Worm (Caenorhabditis elegans) whole organism, L3 larva: ENCODE results near the gene rpoa-1.

ENCODE experiments used
- ZK546.5 ChIP-seq: sonication (generic microtip); optimal IDR thresholded peaks from 2 replicates; lab custom pipeline; 2017; ENCODE audit warnings: missing biosample characterization, missing genetic modification characterization
- ceh-28 ChIP-seq: fragments of 150-350 bp; optimal IDR thresholded peaks from 2 replicates; lab custom pipeline; 2014; ENCODE audit warnings: missing biosample characterization, missing genetic modification reagents, missing genetic modification characterization
- ceh-82 ChIP-seq: fragments of 150-350 bp; optimal IDR thresholded peaks from 2 replicates; lab custom pipeline; 2014; ENCODE audit warnings: missing biosample characterization, missing genetic modification characterization
- daf-12 ChIP-seq: fragments of 150-350 bp; optimal IDR thresholded peaks from 2 replicates; lab custom pipeline; 2014; ENCODE audit warnings: missing biosample characterization, missing genetic modification reagents, missing genetic modification characterization
- egl-27 ChIP-seq: sonication (generic microtip); optimal IDR thresholded peaks from 4 replicates; lab custom pipeline; 2017; ENCODE audit warnings: missing biosample characterization, missing genetic modification reagents, missing genetic modification characterization
- elt-2 ChIP-seq: sonication (generic microtip); optimal IDR thresholded peaks from 2 replicates; lab custom pipeline; 2016; ENCODE audit warnings: missing genetic modification reagents, mild to moderate bottlenecking, missing genetic modification characterization, missing compliant biosample characterization
- elt-3 ChIP-seq, 3 experiments: fragments of 150-350 bp in 1 of 3; sonication (generic microtip) in 2 of 3; optimal IDR thresholded peaks; 2 replicates in 2 of 3; 4 replicates in 1 of 3; lab custom pipeline; 2014 to 2017; ENCODE audit warnings: missing biosample characterization in 3 of 3, missing genetic modification characterization in 3 of 3
- eor-1 ChIP-seq, 2 experiments: fragments of 150-350 bp; optimal IDR thresholded peaks; 2 replicates each; lab custom pipeline; 2014 to 2018; ENCODE audit warnings: missing biosample characterization in 2 of 2, missing genetic modification characterization in 2 of 2
- fkh-2 ChIP-seq: fragments of 150-350 bp; optimal IDR thresholded peaks from 2 replicates; lab custom pipeline; 2014; ENCODE audit warnings: missing biosample characterization, missing genetic modification reagents, missing genetic modification characterization
- fos-1 ChIP-seq: fragments of 150-350 bp; optimal IDR thresholded peaks from 2 replicates; lab custom pipeline; 2014; ENCODE audit warnings: missing biosample characterization, missing genetic modification characterization
- hmg-11 ChIP-seq: sonication (generic microtip); optimal IDR thresholded peaks from 2 replicates; lab custom pipeline; 2016; ENCODE audit warnings: missing genetic modification characterization, missing compliant biosample characterization
- jun-1 ChIP-seq: fragments of 150-350 bp; optimal IDR thresholded peaks from 2 replicates; lab custom pipeline; 2014; ENCODE audit warnings: missing biosample characterization, missing genetic modification reagents, missing genetic modification characterization
- lin-39 ChIP-seq: fragments of 150-350 bp; optimal IDR thresholded peaks from 2 replicates; lab custom pipeline; 2018; ENCODE audit warnings: missing biosample characterization, missing genetic modification reagents, missing genetic modification characterization
- lsy-12 ChIP-seq: sonication (generic microtip); optimal IDR thresholded peaks from 2 replicates; lab custom pipeline; 2016; ENCODE audit warnings: mild to moderate bottlenecking, missing genetic modification characterization, missing compliant biosample characterization
- mdl-1 ChIP-seq: fragments of 150-350 bp; optimal IDR thresholded peaks from 2 replicates; lab custom pipeline; 2014; ENCODE audit warnings: missing biosample characterization, missing genetic modification characterization
- mml-1 ChIP-seq: fragments of 150-350 bp; sonication (generic microtip); optimal IDR thresholded peaks from 3 replicates; lab custom pipeline; 2014; ENCODE audit warnings: missing biosample characterization, missing genetic modification characterization
- nfya-1 ChIP-seq: sonication (generic microtip); optimal IDR thresholded peaks from 2 replicates; lab custom pipeline; 2017; ENCODE audit warnings: missing genetic modification characterization, mild to moderate bottlenecking, missing compliant biosample characterization, antibody characterized with exemption, moderate library complexity; ENCODE audit not compliant: insufficient read depth
- nhr-11 ChIP-seq: fragments of 150-350 bp; optimal IDR thresholded peaks from 2 replicates; lab custom pipeline; 2014; ENCODE audit warnings: missing biosample characterization, missing genetic modification characterization
- nhr-23 ChIP-seq: fragments of 150-350 bp; optimal IDR thresholded peaks from 2 replicates; lab custom pipeline; 2014; ENCODE audit warnings: missing biosample characterization, missing genetic modification reagents, missing genetic modification characterization
- nhr-25 ChIP-seq: sonication (generic microtip); optimal IDR thresholded peaks from 2 replicates; lab custom pipeline; 2017; ENCODE audit warnings: missing biosample characterization, missing genetic modification characterization
- nhr-28 ChIP-seq: fragments of 150-350 bp; optimal IDR thresholded peaks from 2 replicates; lab custom pipeline; 2014; ENCODE audit warnings: missing biosample characterization, missing genetic modification characterization
- nhr-43 ChIP-seq: sonication (generic microtip); optimal IDR thresholded peaks from 2 replicates; lab custom pipeline; 2016; ENCODE audit warnings: mild to moderate bottlenecking, missing genetic modification characterization, missing compliant biosample characterization; ENCODE audit not compliant: poor library complexity, severe bottlenecking
- nhr-67 ChIP-seq: fragments of 150-350 bp; optimal IDR thresholded peaks from 2 replicates; lab custom pipeline; 2014; ENCODE audit warnings: missing biosample characterization, missing genetic modification characterization
- nhr-76 ChIP-seq: fragments of 150-350 bp; sonication (generic microtip); optimal IDR thresholded peaks from 5 replicates; lab custom pipeline; 2014; ENCODE audit warnings: missing biosample characterization, missing genetic modification characterization
- pha-4 ChIP-seq: fragments of 150-350 bp; optimal IDR thresholded peaks from 2 replicates; lab custom pipeline; 2014; ENCODE audit warnings: missing biosample characterization, missing genetic modification reagents, missing genetic modification characterization
- pqm-1 ChIP-seq: fragments of 150-350 bp; optimal IDR thresholded peaks from 2 replicates; lab custom pipeline; 2017; ENCODE audit warnings: missing biosample characterization, missing genetic modification characterization, inconsistent platforms
- sea-2 ChIP-seq: fragments of 150-350 bp; sonication (generic microtip); optimal IDR thresholded peaks from 4 replicates; lab custom pipeline; 2014; ENCODE audit warnings: missing biosample characterization, missing genetic modification reagents, missing genetic modification characterization
- skn-1 ChIP-seq: fragments of 150-350 bp; optimal IDR thresholded peaks from 2 replicates; lab custom pipeline; 2014; ENCODE audit warnings: missing biosample characterization, missing genetic modification characterization
- snpc-4 ChIP-seq: fragments of 150-350 bp; optimal IDR thresholded peaks from 2 replicates; lab custom pipeline; 2014; ENCODE audit warnings: missing biosample characterization, missing genetic modification characterization
- tbx-2 ChIP-seq: sonication (generic microtip); optimal IDR thresholded peaks from 2 replicates; lab custom pipeline; 2016; ENCODE audit warnings: mild to moderate bottlenecking, missing genetic modification characterization, missing compliant biosample characterization
- zag-1 ChIP-seq: fragments of 150-350 bp; optimal IDR thresholded peaks from 2 replicates; lab custom pipeline; 2014; ENCODE audit warnings: missing biosample characterization, missing genetic modification characterization
- ztf-11 ChIP-seq: fragments of 150-350 bp; optimal IDR thresholded peaks from 2 replicates; lab custom pipeline; 2014; ENCODE audit warnings: missing biosample characterization, missing genetic modification characterization

Gene rpoa-1

DNA sequence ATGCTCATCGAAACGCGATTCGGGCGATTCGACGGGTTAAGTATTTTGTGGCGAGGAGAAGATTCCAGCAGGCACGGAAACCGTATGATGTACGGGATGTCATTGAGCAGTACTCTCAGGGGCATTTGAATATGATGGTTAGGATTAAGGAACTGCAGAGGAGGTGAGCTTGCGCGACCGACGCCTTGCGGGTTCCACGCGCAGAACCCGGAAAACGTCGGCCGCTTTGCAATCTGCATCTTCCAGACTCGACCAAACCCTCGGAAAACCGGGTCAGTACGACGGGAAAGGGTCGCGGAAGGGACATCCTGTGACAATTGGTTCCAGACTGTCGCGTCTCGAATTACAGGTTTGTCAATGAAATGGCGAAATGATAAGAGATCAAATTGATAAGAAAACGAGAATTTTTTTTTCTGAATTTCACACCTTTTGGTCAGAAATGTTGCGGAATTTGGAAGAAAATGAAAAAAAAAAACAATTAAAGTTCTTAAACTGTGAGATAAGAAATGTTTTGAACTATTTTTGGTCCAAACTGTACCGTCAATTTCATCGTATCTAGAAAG lies 17.0 kb upstream of the rpoa-1 start:
- TF ChIP-seq sea-2 (GFP tag; lab: Kevin White, UChicago) = no peak
- no peak for TF ChIP-seq ceh-28 (tag; lab: Kevin White, UChicago)
- TF ChIP-seq elt-3 (tag; optimal IDR thresholded peaks at IDR 0.05; lab: Kevin White, UChicago) = no peak
- no peak for TF ChIP-seq daf-12
- TF ChIP-seq elt-2 (tag; lab: Kevin White, UChicago) = peak; percentile 66
- TF ChIP-seq, all 47 proteins: peak for 1

- no peak for TF ChIP-seq nhr-28 (tag; lab: Kevin White, UChicago)
- no peak for TF ChIP-seq hmg-11 (tag; lab: Kevin White, UChicago)
- TF ChIP-seq ceh-82 = no peak
- TF ChIP-seq lsy-12 (tag; lab: Kevin White, UChicago) = no peak
- no peak for TF ChIP-seq mml-1
- TF ChIP-seq mdl-1 (tag; lab: Kevin White, UChicago) = no peak
Measured at ce11 chrII:13697691-13698090, 3.1 kb upstream of the rpoa-1 start.

- TF ChIP-seq elt-2 (tag; lab: Kevin White, UChicago) (peak; percentile 12), snpc-4 (tag; lab: Kevin White, UChicago) (no peak)
Measured at ce11 chrII:13695343-13696332, 1.0 kb upstream of the rpoa-1 start, which contains the start of gene kqt-3. Gene kqt-3, plus strand, starts transcription at chrII:13696282.

ce11 chrII:13685581-13685980 lies 9.0 kb downstream of the rpoa-1 start:
- no peak for TF ChIP-seq pqm-1
- no peak for TF ChIP-seq ceh-28 (tag; lab: Kevin White, UChicago)
- TF ChIP-seq nfya-1 (tag; lab: Kevin White, UChicago) = no peak
- no peak for TF ChIP-seq nhr-67 (tag; lab: Kevin White, UChicago)
- no peak for TF ChIP-seq daf-12
- TF ChIP-seq elt-3 (tag; optimal IDR thresholded peaks at IDR 0.05; lab: Kevin White, UChicago) = no peak
- TF ChIP-seq fos-1 (tag; lab: Kevin White, UChicago) = no peak
- TF ChIP-seq mml-1 = no peak
- TF ChIP-seq fkh-2 (tag; lab: Kevin White, UChicago) = no peak
- no peak for TF ChIP-seq skn-1
- no peak for TF ChIP-seq egl-27 (tag; lab: Kevin White, UChicago)
- TF ChIP-seq snpc-4 (tag; lab: Kevin White, UChicago) = no peak
- no peak for TF ChIP-seq nhr-76 (tag; lab: Kevin White, UChicago)
- TF ChIP-seq elt-2 (tag; lab: Kevin White, UChicago) = no peak
- TF ChIP-seq eor-1 (tag; optimal IDR thresholded peaks at IDR 0.05; lab: Kevin White, UChicago) = no peak
- TF ChIP-seq nhr-11 (tag; lab: Kevin White, UChicago) = no peak
- TF ChIP-seq hmg-11 (tag; lab: Kevin White, UChicago) = no peak
- TF ChIP-seq sea-2 (GFP tag; lab: Kevin White, UChicago) = no peak
- TF ChIP-seq ztf-11 (tag; lab: Kevin White, UChicago) = no peak
- TF ChIP-seq lin-39 (tag; lab: Kevin White, UChicago) = no peak

ce11 chrII:13681063-13681462 lies 13.5 kb downstream of the rpoa-1 start:
- TF ChIP-seq sea-2 (GFP tag; lab: Kevin White, UChicago) (no peak), nhr-25 (tag; lab: Kevin White, UChicago) (peak; percentile 86), nhr-43 (tag; lab: Kevin White, UChicago) (peak; percentile 94), zag-1 (tag; lab: Kevin White, UChicago) (no peak), nhr-76 (tag; lab: Kevin White, UChicago) (no peak), mdl-1 (tag; lab: Kevin White, UChicago) (peak; percentile 63), pha-4 (tag; lab: Kevin White, UChicago) (no peak), jun-1 (peak; percentile 3), ZK546.5 (tag; lab: Kevin White, UChicago) (no peak), nfya-1 (tag; lab: Kevin White, UChicago) (no peak), nhr-23 (tag; lab: Kevin White, UChicago) (peak; percentile 80), snpc-4 (tag; lab: Kevin White, UChicago) (no peak), tbx-2 (tag; lab: Kevin White, UChicago) (no peak), elt-2 (tag; lab: Kevin White, UChicago) (peak; percentile 2), mml-1 (no peak)
